Fruit fly (Drosophila melanogaster) whole organism, embryonic: ENCODE results near the gene CG4101.

Experiments used
- Asciz ChIP-seq: fragments of 200-800 bp; sonication (Bioruptor generic); optimal IDR thresholded peaks from 2 replicates; lab custom pipeline; 2017; ENCODE audit warnings: missing biosample characterization, mild to moderate bottlenecking, missing genetic modification characterization, missing genetic modification reagents
- CG12155 ChIP-seq: fragments of 200-800 bp; sonication (Bioruptor generic); optimal IDR thresholded peaks from 3 replicates; lab custom pipeline; 2016; ENCODE audit warnings: missing biosample characterization, missing genetic modification characterization
- CG1233 ChIP-seq: fragments of 200-800 bp; sonication (Bioruptor generic); optimal IDR thresholded peaks from 4 replicates; lab custom pipeline; 2018; ENCODE audit warnings: missing biosample characterization, mild to moderate bottlenecking, missing genetic modification characterization
- CG12391 ChIP-seq: fragments of 200-800 bp; sonication (Bioruptor generic); optimal IDR thresholded peaks from 3 replicates; lab custom pipeline; 2018; ENCODE audit warnings: missing biosample characterization, mild to moderate bottlenecking, missing genetic modification characterization, moderate library complexity
- CG12659 ChIP-seq: fragments of 200-800 bp; sonication (Bioruptor generic); optimal IDR thresholded peaks from 3 replicates; lab custom pipeline; 2017; ENCODE audit warnings: mild to moderate bottlenecking, missing biosample characterization, missing genetic modification reagents, missing genetic modification characterization
- CG13424 ChIP-seq: fragments of 200-800 bp; sonication (Bioruptor generic); optimal IDR thresholded peaks from 2 replicates; lab custom pipeline; 2019; ENCODE audit warnings: missing biosample characterization, mild to moderate bottlenecking, missing genetic modification characterization, moderate library complexity
- CG14710 ChIP-seq: fragments of 200-800 bp; sonication (Bioruptor generic); optimal IDR thresholded peaks from 3 replicates; lab custom pipeline; 2019; ENCODE audit warnings: missing biosample characterization, mild to moderate bottlenecking, missing genetic modification characterization, moderate library complexity
- CG15011 ChIP-seq: fragments of 200-800 bp; sonication (Bioruptor generic); optimal IDR thresholded peaks from 3 replicates; lab custom pipeline; 2018; ENCODE audit warnings: missing biosample characterization, mild to moderate bottlenecking, missing genetic modification characterization
- CG15269 ChIP-seq: fragments of 200-800 bp; sonication (Bioruptor generic); optimal IDR thresholded peaks from 2 replicates; lab custom pipeline; 2018; ENCODE audit warnings: missing biosample characterization, mild to moderate bottlenecking, missing genetic modification characterization, moderate library complexity
- CG17361 ChIP-seq: fragments of 200-800 bp; sonication (Bioruptor generic); IDR thresholded peaks from 3 replicates; pipeline ENCODE4 v1.3.6; 2022; ENCODE audit warnings: missing biosample characterization, missing genetic modification characterization
- CG18262 ChIP-seq: fragments of 200-800 bp; optimal IDR thresholded peaks from 3 replicates; lab custom pipeline; 2019; ENCODE audit warnings: missing biosample characterization, mild to moderate bottlenecking, missing genetic modification characterization, moderate library complexity
- CG6791 ChIP-seq: fragments of 200-800 bp; sonication (Bioruptor generic); IDR thresholded peaks from 3 replicates; pipeline ENCODE4 v1.3.6; 2022; ENCODE audit warnings: missing biosample characterization, missing genetic modification characterization; ENCODE audit not compliant: partially characterized antibody
- CG7839 ChIP-seq: fragments of 200-800 bp; sonication (Bioruptor generic); optimal IDR thresholded peaks from 3 replicates; lab custom pipeline; 2018; ENCODE audit warnings: missing biosample characterization, mild to moderate bottlenecking, missing genetic modification characterization, moderate library complexity
- CG8924 ChIP-seq: fragments of 200-800 bp; optimal IDR thresholded peaks from 3 replicates; lab custom pipeline; 2019; ENCODE audit warnings: missing biosample characterization, mild to moderate bottlenecking, missing genetic modification characterization, moderate library complexity
- CG9437 ChIP-seq: fragments of 200-800 bp; sonication (Bioruptor generic); optimal IDR thresholded peaks from 2 replicates; lab custom pipeline; 2018; ENCODE audit warnings: missing biosample characterization, mild to moderate bottlenecking, missing genetic modification characterization
- Deaf1 ChIP-seq: fragments of 200-800 bp; optimal IDR thresholded peaks from 3 replicates; lab custom pipeline; 2019; ENCODE audit warnings: missing biosample characterization, mild to moderate bottlenecking, missing genetic modification characterization, moderate library complexity
- Drgx ChIP-seq: fragments of 200-800 bp; sonication (Bioruptor generic); IDR thresholded peaks from 2 replicates; pipeline ENCODE4 v1.3.6; 2022; ENCODE audit warnings: missing biosample characterization, missing genetic modification characterization
- ERR ChIP-seq: fragments of 200-800 bp; sonication (Bioruptor generic); optimal IDR thresholded peaks from 2 replicates; lab custom pipeline; 2016; ENCODE audit warnings: missing biosample characterization, missing genetic modification characterization
- Fer1 ChIP-seq: fragments of 200-800 bp; sonication (Bioruptor generic); optimal IDR thresholded peaks from 2 replicates; lab custom pipeline; 2017; ENCODE audit warnings: missing biosample characterization, mild to moderate bottlenecking, missing genetic modification characterization
- Hand ChIP-seq: fragments of 200-800 bp; sonication (Bioruptor generic); optimal IDR thresholded peaks from 2 replicates; lab custom pipeline; 2017; ENCODE audit warnings: mild to moderate bottlenecking, missing biosample characterization, missing genetic modification reagents, missing genetic modification characterization
- Hr51 ChIP-seq, 2 experiments: fragments of 200-800 bp; sonication (Bioruptor generic); optimal IDR thresholded peaks; 2 replicates in 1 of 2; 3 replicates in 1 of 2; lab custom pipeline; 2016 to 2018; ENCODE audit warnings: missing biosample characterization in 2 of 2, missing genetic modification characterization in 2 of 2, mild to moderate bottlenecking in 1 of 2, moderate library complexity in 1 of 2
- Med ChIP-seq: fragments of 200-800 bp; sonication (Bioruptor generic); peaks from one replicate; lab custom pipeline; 2016; ENCODE audit warnings: missing biosample characterization, missing genetic modification characterization, mild to moderate bottlenecking, inconsistent platforms, moderate library complexity
- Ptx1 ChIP-seq: fragments of 200-800 bp; sonication (Bioruptor generic); IDR thresholded peaks from 2 replicates; pipeline ENCODE4 v1.3.6; 2022; ENCODE audit warnings: missing biosample characterization, missing genetic modification characterization
- Sox102F ChIP-seq: fragments of 200-800 bp; sonication (Bioruptor generic); optimal IDR thresholded peaks from 2 replicates; lab custom pipeline; 2018; ENCODE audit warnings: missing biosample characterization, mild to moderate bottlenecking, missing genetic modification characterization, moderate library complexity
- Xbp1 ChIP-seq: fragments of 200-800 bp; sonication (Bioruptor generic); optimal IDR thresholded peaks from 3 replicates; lab custom pipeline; 2016; ENCODE audit warnings: missing biosample characterization, mild to moderate bottlenecking, missing genetic modification characterization
- al ChIP-seq: fragments of 200-800 bp; sonication (Bioruptor generic); IDR thresholded peaks from 2 replicates; pipeline ENCODE4 v1.3.6; 2022; ENCODE audit warnings: missing biosample characterization, missing genetic modification characterization
- danr ChIP-seq: fragments of 200-800 bp; sonication (Bioruptor generic); IDR thresholded peaks from 2 replicates; pipeline ENCODE4 v1.3.6; 2022; ENCODE audit warnings: missing biosample characterization, missing genetic modification characterization
- jing ChIP-seq: fragments of 200-800 bp; sonication (Bioruptor generic); optimal IDR thresholded peaks from 2 replicates; lab custom pipeline; 2018; ENCODE audit warnings: missing biosample characterization, mild to moderate bottlenecking, missing genetic modification characterization
- kni ChIP-seq: fragments of 200-800 bp; sonication (Bioruptor generic); optimal IDR thresholded peaks from 3 replicates; lab custom pipeline; 2017; ENCODE audit warnings: mild to moderate bottlenecking, missing biosample characterization, missing genetic modification reagents, missing genetic modification characterization
- lab ChIP-seq: fragments of 200-800 bp; sonication (Bioruptor generic); optimal IDR thresholded peaks from 3 replicates; lab custom pipeline; 2017; ENCODE audit warnings: missing biosample characterization, missing genetic modification characterization, mild to moderate bottlenecking, moderate library complexity, missing genetic modification reagents
- lmd ChIP-seq: fragments of 200-800 bp; sonication (Bioruptor generic); IDR thresholded peaks from 2 replicates; pipeline ENCODE4 v1.3.6; 2022; ENCODE audit warnings: missing biosample characterization, missing genetic modification characterization
- lola ChIP-seq, 3 experiments: fragments of >200 bp in 2 of 3; fragments of 200-800 bp in 1 of 3; sonication (Bioruptor generic) in 1 of 3; optimal IDR thresholded peaks; 2 replicates each; lab custom pipeline; 2017 to 2019; ENCODE audit warnings: missing biosample characterization in 3 of 3, missing genetic modification characterization in 3 of 3, mild to moderate bottlenecking in 1 of 3, moderate library complexity in 1 of 3
- nmo ChIP-seq: fragments of 200-800 bp; sonication (Bioruptor generic); optimal IDR thresholded peaks from 2 replicates; lab custom pipeline; 2018; ENCODE audit warnings: missing biosample characterization, mild to moderate bottlenecking, missing genetic modification characterization, moderate library complexity
- phol ChIP-seq: fragments of 200-800 bp; sonication (Bioruptor generic); optimal IDR thresholded peaks from 3 replicates; lab custom pipeline; 2018; ENCODE audit warnings: missing biosample characterization, mild to moderate bottlenecking, missing genetic modification characterization, moderate library complexity
- prd ChIP-seq, 3 experiments: fragments of >200 bp in 2 of 3; fragments of 200-800 bp in 1 of 3; sonication (Bioruptor generic) in 1 of 3; optimal IDR thresholded peaks in 2 of 3; IDR thresholded peaks in 1 of 3; 2 replicates in 2 of 3; 3 replicates in 1 of 3; pipeline versions ENCODE4 v1.3.6 to Lab custom; 2017 to 2022; ENCODE audit warnings: missing biosample characterization in 1 of 3, missing genetic modification characterization in 1 of 3
- row ChIP-seq: fragments of 200-800 bp; sonication (Bioruptor generic); IDR thresholded peaks from 3 replicates; pipeline ENCODE4 v1.3.6; 2022; ENCODE audit warnings: missing biosample characterization, missing genetic modification characterization
- sd ChIP-seq: fragments of 200-800 bp; sonication (Bioruptor generic); optimal IDR thresholded peaks from 3 replicates; lab custom pipeline; 2018; ENCODE audit warnings: missing biosample characterization, mild to moderate bottlenecking, missing genetic modification characterization, moderate library complexity
- slbo ChIP-seq: fragments of 200-800 bp; sonication (Bioruptor generic); IDR thresholded peaks from 2 replicates; pipeline ENCODE4 v1.3.6; 2022; ENCODE audit warnings: missing biosample characterization, missing genetic modification characterization
- wdn ChIP-seq: fragments of 200-800 bp; sonication (Bioruptor generic); IDR thresholded peaks from 2 replicates; pipeline ENCODE4 v1.3.6; 2022; ENCODE audit warnings: missing biosample characterization, missing genetic modification characterization

CG4101 gene

dm6 chr3L:16657014-16657413 is 44.7 kb downstream of the CG4101 start (continued):
- peak; percentile 28 for TF ChIP-seq CG15011 (GFP tag; lab: Kevin White, UChicago)
- peak; percentile 82 for TF ChIP-seq Med (GFP tag; lab: Kevin White, UChicago)
- no peak for TF ChIP-seq al (GFP tag; lab: Robert Waterston, UW)
- no peak for TF ChIP-seq CG6791 (GFP tag; lab: Robert Waterston, UW)
- TF ChIP-seq CG13424 (tag; lab: Kevin White, UChicago), result peak; percentile 23
- peak; percentile 4 for TF ChIP-seq Hand
- peak; percentile 7 for TF ChIP-seq jing (GFP tag; lab: Kevin White, UChicago)
- TF ChIP-seq lmd (GFP tag; lab: Robert Waterston, UW), result peak; percentile 46; the same call in 1 of the 2 replicates
- peak; percentile 35 for TF ChIP-seq CG8924 (tag; lab: Kevin White, UChicago)
- peak; percentile 48 for TF ChIP-seq row (GFP tag; lab: Robert Waterston, UW)
- TF ChIP-seq kni, result no peak
- peak; percentile 11 for TF ChIP-seq Deaf1 (tag; lab: Kevin White, UChicago)
- peak; percentile 41 for TF ChIP-seq CG18262 (tag; lab: Kevin White, UChicago)
- peak; percentile 53; the same call in 2 of the 3 replicates for TF ChIP-seq CG17361 (GFP tag; lab: Robert Waterston, UW)
- peak; percentile 39 for TF ChIP-seq slbo (GFP tag; lab: Robert Waterston, UW)
- no peak for TF ChIP-seq wdn (GFP tag; lab: Robert Waterston, UW)
- TF ChIP-seq prd (optimal IDR thresholded peaks at IDR 0.05; lab: Kevin White, UChicago), result no peak
- peak; percentile 48; the same call in 2 of the 3 replicates for TF ChIP-seq prd (GFP tag; IDR thresholded peaks at IDR 0.05; lab: Robert Waterston, UW)
- TF ChIP-seq lab, result peak; percentile 48
- peak; percentile 15 for TF ChIP-seq sd
- TF ChIP-seq CG14710 (tag; lab: Kevin White, UChicago), result peak; percentile 12
- peak; percentile 48 for TF ChIP-seq CG12391 (tag; lab: Kevin White, UChicago)
- TF ChIP-seq CG7839 (tag; lab: Kevin White, UChicago), result peak; percentile 44
- peak in 1 of 2 experiments; percentile 50 for TF ChIP-seq Hr51 (GFP tag; optimal IDR thresholded peaks at IDR 0.05; lab: Kevin White, UChicago)
- TF ChIP-seq nmo (GFP tag; lab: Kevin White, UChicago), result peak; percentile 12
- peak; percentile 60 for TF ChIP-seq Sox102F
- TF ChIP-seq lola (GFP tag; optimal IDR thresholded peaks at IDR 0.05; lab: Kevin White, UChicago), result peak in 1 of 3 experiments; percentile 6
- peak; percentile 21 for TF ChIP-seq CG15269 (tag; lab: Kevin White, UChicago)
- TF ChIP-seq danr, result 0 out of 2 replicates have a peak, but pooled peaks have one; percentile 5
- TF ChIP-seq CG1233 (GFP tag; lab: Kevin White, UChicago), result peak; percentile 34
- TF ChIP-seq Fer1, result peak; percentile 48
- peak; percentile 48; the same call in 1 of the 2 replicates for TF ChIP-seq Drgx (GFP tag; lab: Robert Waterston, UW)
- peak; percentile 25 for TF ChIP-seq Xbp1 (GFP tag; lab: Kevin White, UChicago)
- TF ChIP-seq CG12155 (GFP tag; lab: Kevin White, UChicago), result peak; percentile 7
- TF ChIP-seq ERR (GFP tag; lab: Kevin White, UChicago), result no peak
- TF ChIP-seq Ptx1 (GFP tag; lab: Robert Waterston, UW), result peak; percentile 39; the same call in 1 of the 2 replicates
- peak; percentile 9 for TF ChIP-seq CG9437 (GFP tag; lab: Kevin White, UChicago)
- peak; percentile 56 for TF ChIP-seq phol (tag; lab: Kevin White, UChicago)
- peak; percentile 15 for TF ChIP-seq CG12659 (GFP tag; lab: Kevin White, UChicago)
- TF ChIP-seq Asciz (GFP tag; lab: Kevin White, UChicago), result peak; percentile 29
